Worm (Caenorhabditis elegans) whole organism, late embryonic: ENCODE results near the gene T19H12.15.

ENCODE experiments used
- C08G9.2 ChIP-seq: sonication (generic microtip); optimal IDR thresholded peaks from 2 replicates; lab custom pipeline; 2016; ENCODE audit warnings: mild to moderate bottlenecking, missing genetic modification characterization, moderate library complexity, missing compliant biosample characterization
- C38D4.7 ChIP-seq: fragments of 200-800 bp; sonication (Bioruptor generic); optimal IDR thresholded peaks from 2 replicates; lab custom pipeline; 2018; ENCODE audit warnings: mild to moderate bottlenecking, missing genetic modification characterization, moderate library complexity, missing compliant biosample characterization
- K02D7.2 ChIP-seq: sonication (generic microtip); optimal IDR thresholded peaks from 2 replicates; lab custom pipeline; 2017; ENCODE audit warnings: mild to moderate bottlenecking, missing genetic modification characterization, missing compliant biosample characterization
- K09A11.1 ChIP-seq: sonication (generic microtip); optimal IDR thresholded peaks from 2 replicates; lab custom pipeline; 2017; ENCODE audit warnings: antibody characterized with exemption, mild to moderate bottlenecking, missing genetic modification characterization, missing compliant biosample characterization; ENCODE audit not compliant: insufficient read depth
- ceh-18 ChIP-seq: sonication (generic microtip); optimal IDR thresholded peaks from 2 replicates; lab custom pipeline; 2016; ENCODE audit warnings: missing genetic modification characterization, missing compliant biosample characterization
- ceh-19 ChIP-seq: fragments of 200-800 bp; sonication (Bioruptor generic); optimal IDR thresholded peaks from 2 replicates; lab custom pipeline; 2018; ENCODE audit warnings: mild to moderate bottlenecking, missing genetic modification characterization, missing compliant biosample characterization
- ceh-2 ChIP-seq: sonication (generic microtip); optimal IDR thresholded peaks from 2 replicates; lab custom pipeline; 2016; ENCODE audit warnings: missing genotype, missing genetic modification characterization, missing compliant biosample characterization
- ceh-22 ChIP-seq: sonication (generic microtip); optimal IDR thresholded peaks from 2 replicates; lab custom pipeline; 2017; ENCODE audit warnings: missing biosample characterization, missing genetic modification characterization
- ceh-24 ChIP-seq: sonication (generic microtip); optimal IDR thresholded peaks from 2 replicates; lab custom pipeline; 2016; ENCODE audit warnings: mild to moderate bottlenecking, missing genetic modification characterization, missing compliant biosample characterization
- ceh-31 ChIP-seq: sonication (generic microtip); optimal IDR thresholded peaks from 2 replicates; lab custom pipeline; 2016; ENCODE audit warnings: missing genetic modification characterization, missing compliant biosample characterization
- ceh-34 ChIP-seq: sonication (generic microtip); optimal IDR thresholded peaks from 2 replicates; lab custom pipeline; 2016; ENCODE audit warnings: mild to moderate bottlenecking, missing genetic modification characterization, missing compliant biosample characterization
- ceh-6 ChIP-seq: fragments of 200-800 bp; sonication (Bioruptor generic); optimal IDR thresholded peaks from 2 replicates; lab custom pipeline; 2018; ENCODE audit warnings: mild to moderate bottlenecking, missing genetic modification characterization, missing compliant biosample characterization
- ceh-9 ChIP-seq: sonication (generic microtip); optimal IDR thresholded peaks from 2 replicates; lab custom pipeline; 2016; ENCODE audit warnings: mild to moderate bottlenecking, missing genetic modification characterization, inconsistent platforms, missing compliant biosample characterization
- che-1 ChIP-seq: sonication (generic microtip); optimal IDR thresholded peaks from 2 replicates; lab custom pipeline; 2016; ENCODE audit warnings: mild to moderate bottlenecking, missing genetic modification characterization, missing compliant biosample characterization
- elt-2 ChIP-seq: sonication (generic microtip); optimal IDR thresholded peaks from 2 replicates; lab custom pipeline; 2016; ENCODE audit warnings: missing genetic modification reagents, missing genetic modification characterization, missing compliant biosample characterization
- ets-4 ChIP-seq: sonication (generic microtip); optimal IDR thresholded peaks from 2 replicates; lab custom pipeline; 2016; ENCODE audit warnings: missing genetic modification characterization, missing compliant biosample characterization
- fax-1 ChIP-seq: sonication (generic microtip); optimal IDR thresholded peaks from 2 replicates; lab custom pipeline; 2016; ENCODE audit warnings: missing genotype, missing genetic modification characterization, missing compliant biosample characterization
- fkh-6 ChIP-seq: sonication (generic microtip); optimal IDR thresholded peaks from 2 replicates; lab custom pipeline; 2016; ENCODE audit warnings: missing genetic modification characterization, missing compliant biosample characterization
- hlh-13 ChIP-seq: fragments of 200-800 bp; sonication (Bioruptor generic); optimal IDR thresholded peaks from 2 replicates; lab custom pipeline; 2018; ENCODE audit warnings: mild to moderate bottlenecking, missing genetic modification characterization, missing compliant biosample characterization
- hlh-30 ChIP-seq: sonication (generic microtip); optimal IDR thresholded peaks from 2 replicates; lab custom pipeline; 2017; ENCODE audit warnings: antibody characterized with exemption, missing genetic modification characterization, missing compliant biosample characterization; ENCODE audit not compliant: insufficient read depth
- hlh-8 ChIP-seq: sonication (generic microtip); optimal IDR thresholded peaks from 2 replicates; lab custom pipeline; 2016; ENCODE audit warnings: missing genotype, missing genetic modification characterization, missing compliant biosample characterization
- lim-6 ChIP-seq: sonication (generic microtip); optimal IDR thresholded peaks from 2 replicates; lab custom pipeline; 2016; ENCODE audit warnings: missing genetic modification characterization, missing compliant biosample characterization
- lin-11 ChIP-seq: fragments of 200-800 bp; sonication (Bioruptor generic); optimal IDR thresholded peaks from 2 replicates; lab custom pipeline; 2018; ENCODE audit warnings: mild to moderate bottlenecking, missing genetic modification characterization, missing compliant biosample characterization
- madf-2 ChIP-seq: sonication (generic microtip); optimal IDR thresholded peaks from 2 replicates; lab custom pipeline; 2017; ENCODE audit warnings: missing genetic modification characterization, missing compliant biosample characterization
- mec-3 ChIP-seq: sonication (generic microtip); optimal IDR thresholded peaks from 2 replicates; lab custom pipeline; 2016; ENCODE audit warnings: borderline replicate concordance, missing genetic modification characterization, missing compliant biosample characterization
- nfya-1 ChIP-seq: sonication (generic microtip); optimal IDR thresholded peaks from 2 replicates; lab custom pipeline; 2017; ENCODE audit warnings: missing genetic modification characterization, mild to moderate bottlenecking, missing compliant biosample characterization, antibody characterized with exemption, moderate library complexity
- nhr-11 ChIP-seq: fragments of 150-350 bp; optimal IDR thresholded peaks from 2 replicates; lab custom pipeline; 2014; ENCODE audit warnings: missing biosample characterization, missing genetic modification characterization
- nhr-232 ChIP-seq: sonication (generic microtip); optimal IDR thresholded peaks from 2 replicates; lab custom pipeline; 2016; ENCODE audit warnings: missing genetic modification characterization, missing compliant biosample characterization
- pros-1 ChIP-seq: fragments of 150-350 bp; optimal IDR thresholded peaks from 2 replicates; lab custom pipeline; 2014; ENCODE audit warnings: missing biosample characterization, missing genetic modification reagents, missing genetic modification characterization
- rnt-1 ChIP-seq: sonication (generic microtip); optimal IDR thresholded peaks from 2 replicates; lab custom pipeline; 2016; ENCODE audit warnings: missing genetic modification characterization, missing compliant biosample characterization
- sox-2 ChIP-seq: fragments of 200-800 bp; sonication (Bioruptor generic); IDR thresholded peaks from 2 replicates; pipeline ENCODE4 v1.3.6; 2022; ENCODE audit warnings: missing genetic modification reagents, missing genetic modification characterization, missing compliant biosample characterization
- syd-9 ChIP-seq: sonication (generic microtip); optimal IDR thresholded peaks from 2 replicates; lab custom pipeline; 2016; ENCODE audit warnings: mild to moderate bottlenecking, missing genetic modification characterization, moderate library complexity, missing compliant biosample characterization
- tbx-7 ChIP-seq: sonication (generic microtip); optimal IDR thresholded peaks from 2 replicates; lab custom pipeline; 2016; ENCODE audit warnings: missing genotype, missing genetic modification characterization, missing compliant biosample characterization
- ttx-3 ChIP-seq: sonication (generic microtip); optimal IDR thresholded peaks from 2 replicates; lab custom pipeline; 2016; ENCODE audit warnings: missing genetic modification reagents, missing genetic modification characterization, missing compliant biosample characterization
- unc-3 ChIP-seq, 2 experiments: fragments of 200-800 bp in 1 of 2; sonication (Bioruptor generic) in 1 of 2; sonication (generic microtip) in 1 of 2; conservative IDR thresholded peaks in 1 of 2; optimal IDR thresholded peaks in 1 of 2; 2 replicates each; pipeline versions ENCODE4 v1.3.6 to Lab custom; 2016 to 2022; ENCODE audit warnings: missing compliant biosample characterization in 2 of 2, missing genetic modification characterization in 2 of 2, missing genetic modification reagents in 1 of 2
- unc-42 ChIP-seq: sonication (generic microtip); optimal IDR thresholded peaks from 2 replicates; lab custom pipeline; 2016; ENCODE audit warnings: missing genotype, missing genetic modification characterization, missing compliant biosample characterization
- unc-55 ChIP-seq: sonication (generic microtip); optimal IDR thresholded peaks from 2 replicates; lab custom pipeline; 2017; ENCODE audit warnings: missing biosample characterization, missing genetic modification reagents, missing genetic modification characterization
- zip-5 ChIP-seq: sonication (generic microtip); optimal IDR thresholded peaks from 2 replicates; lab custom pipeline; 2016; ENCODE audit warnings: missing genetic modification characterization, missing compliant biosample characterization

T19H12.15 gene

ce11 chrV:4879251-4879650 lies at the start of gene T19H12.15:
T19H12.15 (minus strand) TSS chrV:4879351.
- TF ChIP-seq ceh-9 = no peak

ce11 chrV:4926371-4926770 lies 47.2 kb upstream of the T19H12.15 start, which contains the start of gene srh-21:
srh-21 (plus strand) TSS chrV:4926671.
- TF ChIP-seq syd-9 (no peak), hlh-30 (tag; lab: Kevin White, UChicago) (no peak), C38D4.7 (GFP tag; lab: Kevin White, UChicago) (no peak), ceh-34 (tag; lab: Kevin White, UChicago) (no peak), ceh-19 (no peak), C08G9.2 (tag; lab: Kevin White, UChicago) (no peak), sox-2 (no peak), madf-2 (tag; lab: Kevin White, UChicago) (no peak), fkh-6 (tag; lab: Kevin White, UChicago) (no peak), tbx-7 (tag; lab: Kevin White, UChicago) (no peak), pros-1 (tag; lab: Kevin White, UChicago) (no peak), ceh-2 (tag; lab: Kevin White, UChicago) (no peak)

- TF ChIP-seq hlh-8 (tag; lab: Kevin White, UChicago) = no peak
- no peak for TF ChIP-seq unc-3 (GFP tag; conservative IDR thresholded peaks at IDR 0.05; lab: Robert Waterston, UW)
- no peak for TF ChIP-seq unc-3 (tag; optimal IDR thresholded peaks at IDR 0.05; lab: Kevin White, UChicago)
- no peak for TF ChIP-seq ceh-34 (tag; lab: Kevin White, UChicago)
- TF ChIP-seq lin-11 = no peak
- no peak for TF ChIP-seq ceh-6 (GFP tag; lab: Kevin White, UChicago)
- TF ChIP-seq ceh-9 = no peak
- no peak for TF ChIP-seq zip-5 (tag; lab: Kevin White, UChicago)
These were observed 45.5 kb upstream of the T19H12.15 start, which contains the start of gene srh-20 for ce11 chrV:4924618-4925017. srh-20 (plus strand) TSS chrV:4924918.

- TF ChIP-seq nfya-1 (tag; lab: Kevin White, UChicago) = no peak
- TF ChIP-seq che-1 (tag; lab: Kevin White, UChicago) = no peak
- TF ChIP-seq fkh-6 (tag; lab: Kevin White, UChicago) = no peak
- TF ChIP-seq nhr-11 (tag; lab: Kevin White, UChicago) = no peak
- no peak for TF ChIP-seq ceh-31
- no peak for TF ChIP-seq elt-2 (tag; lab: Kevin White, UChicago)
- no peak for TF ChIP-seq lim-6 (tag; lab: Kevin White, UChicago)
- no peak for TF ChIP-seq ceh-18
- TF ChIP-seq hlh-13 (GFP tag; lab: Kevin White, UChicago) = no peak
- TF ChIP-seq ceh-24 (tag; lab: Kevin White, UChicago) = no peak
- TF ChIP-seq zip-5 (tag; lab: Kevin White, UChicago) = no peak
- TF ChIP-seq unc-3 (GFP tag; conservative IDR thresholded peaks at IDR 0.05; lab: Robert Waterston, UW) = no peak
- TF ChIP-seq unc-3 (tag; optimal IDR thresholded peaks at IDR 0.05; lab: Kevin White, UChicago) = no peak
- TF ChIP-seq ttx-3 (tag; lab: Kevin White, UChicago) = no peak
- TF ChIP-seq K09A11.1 (tag; lab: Kevin White, UChicago) = no peak
These were observed 42.9 kb upstream of the T19H12.15 start, which contains the start of gene srh-22 for ce11 chrV:4922024-4922423. srh-22 (plus strand) TSS chrV:4922324.

ce11 chrV:4920690-4921152 lies 41.6 kb upstream of the T19H12.15 start, which contains the start of the genes C02E7.8 and srh-23:
C02E7.8 (minus strand) TSS chrV:4920790.
srh-23 (plus strand) TSS chrV:4921102.
- TF ChIP-seq rnt-1 (tag; lab: Kevin White, UChicago) = no peak
- TF ChIP-seq nfya-1 (tag; lab: Kevin White, UChicago) = no peak
- no peak for TF ChIP-seq nhr-232 (tag; lab: Kevin White, UChicago)
- TF ChIP-seq hlh-30 (tag; lab: Kevin White, UChicago) = no peak
- TF ChIP-seq mec-3 = no peak
- no peak for TF ChIP-seq ets-4 (tag; lab: Kevin White, UChicago)
- no peak for TF ChIP-seq nhr-11 (tag; lab: Kevin White, UChicago)
- no peak for TF ChIP-seq unc-42 (tag; lab: Kevin White, UChicago)
- TF ChIP-seq fax-1 (tag; lab: Kevin White, UChicago) = no peak
- no peak for TF ChIP-seq C38D4.7 (GFP tag; lab: Kevin White, UChicago)
- no peak for TF ChIP-seq ceh-22
- TF ChIP-seq K02D7.2 (tag; lab: Kevin White, UChicago) = no peak
- no peak for TF ChIP-seq unc-55 (GFP tag; lab: Kevin White, UChicago)
